Fruit fly (Drosophila melanogaster): ENCODE measurements around the gene Saf6.

Saf6 gene

DNA sequence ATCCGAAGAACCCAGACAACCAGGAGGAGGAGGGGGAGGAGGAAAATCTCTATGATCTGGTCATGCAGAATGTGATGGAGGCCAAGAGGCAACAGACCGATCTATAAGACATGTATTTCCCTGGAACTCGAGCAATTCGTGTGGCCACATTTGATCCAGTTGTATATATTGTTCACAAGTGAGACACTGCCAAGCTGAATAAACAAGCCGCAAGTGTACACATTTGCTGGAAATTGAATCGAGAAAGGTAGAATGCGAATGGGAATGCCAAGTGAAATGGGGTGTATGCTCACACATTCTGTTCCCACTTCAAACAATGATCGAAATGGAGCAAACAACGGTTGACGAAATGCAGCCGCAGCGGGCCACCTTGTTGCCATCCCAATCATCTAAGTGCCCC is 40.3 kb upstream of the Saf6 start (continued):
- 0 out of 3 replicates have a peak, but pooled peaks have one; percentile 50 for TF ChIP-seq otp (GFP tag; IDR thresholded peaks at IDR 0.05)
- peak; percentile 26 for TF ChIP-seq CG12071 (GFP tag; optimal IDR thresholded peaks at IDR 0.05)
- TF ChIP-seq CG11695 (GFP tag; IDR thresholded peaks at IDR 0.05), result no peak
- TF ChIP-seq sens (GFP tag), result peak; percentile 82
- no peak for TF ChIP-seq D (optimal IDR thresholded peaks at IDR 0.05)
- no peak for TF ChIP-seq D (GFP tag; optimal IDR thresholded peaks at IDR 0.05)
- TF ChIP-seq Asciz (GFP tag; optimal IDR thresholded peaks at IDR 0.05), result peak; percentile 47
- TF ChIP-seq CG13894 (tag; optimal IDR thresholded peaks at IDR 0.05), result peak; percentile 5
- TF ChIP-seq zfh1 (GFP tag; IDR thresholded peaks at IDR 0.05), result peak; percentile 37; the same call in 1 of the 3 replicates
- TF ChIP-seq CkIIα-i1 (GFP tag; IDR thresholded peaks at IDR 0.05), result no peak
- peak; percentile 54 for TF ChIP-seq schlank (tag; optimal IDR thresholded peaks at IDR 0.05)
- TF ChIP-seq B-H2 (GFP tag; optimal IDR thresholded peaks at IDR 0.05), result peak; percentile 10
- no peak for TF ChIP-seq B-H1 (GFP tag; IDR thresholded peaks at IDR 0.05)
- 0 out of 2 replicates have a peak, but pooled peaks have one; percentile 15 for TF ChIP-seq CG10321 (GFP tag; IDR thresholded peaks at IDR 0.05)
- TF ChIP-seq CG8290 (GFP tag; optimal IDR thresholded peaks at IDR 0.05), result no peak
- TF ChIP-seq CG8290 (tag; optimal IDR thresholded peaks at IDR 0.05), result peak in 1 of 2 experiments; percentile 68
- TF ChIP-seq CG14014 (GFP tag; IDR thresholded peaks at IDR 0.05), result 0 out of 2 replicates have a peak, but pooled peaks have one; percentile 19
- TF ChIP-seq CG6854 (GFP tag; optimal IDR thresholded peaks at IDR 0.05), result peak; percentile 21
- TF ChIP-seq CG10543 (GFP tag; optimal IDR thresholded peaks at IDR 0.05), result peak; percentile 40
- TF ChIP-seq gcm2 (GFP tag; optimal IDR thresholded peaks at IDR 0.05), result no peak
- no peak for TF ChIP-seq Tbp (GFP tag; optimal IDR thresholded peaks at IDR 0.05)
- TF ChIP-seq ATbp (GFP tag; optimal IDR thresholded peaks at IDR 0.05), result peak; percentile 77
- no peak for TF ChIP-seq Hmx (GFP tag; optimal IDR thresholded peaks at IDR 0.05)
- TF ChIP-seq ssp (GFP tag; IDR thresholded peaks at IDR 0.05), result no peak
- TF ChIP-seq kni (GFP tag; optimal IDR thresholded peaks at IDR 0.05), result peak; percentile 50
- 0 out of 3 replicates have a peak, but pooled peaks have one; percentile 10 for TF ChIP-seq dysf (GFP tag; IDR thresholded peaks at IDR 0.05)
- peak; percentile 21; the same call in 1 of the 2 replicates for TF ChIP-seq CG11696 (GFP tag; IDR thresholded peaks at IDR 0.05)
- TF ChIP-seq CG4707 (GFP tag; optimal IDR thresholded peaks at IDR 0.05), result peak; percentile 45
- TF ChIP-seq Ssrp (tag; optimal IDR thresholded peaks at IDR 0.05), result no peak
- TF ChIP-seq BtbVII (GFP tag; optimal IDR thresholded peaks at IDR 0.05), result peak; percentile 15
- TF ChIP-seq CG13296 (GFP tag; optimal IDR thresholded peaks at IDR 0.05), result peak; percentile 14
- TF ChIP-seq CG2875 (GFP tag; optimal IDR thresholded peaks at IDR 0.05), result peak; percentile 40
- TF ChIP-seq bowl (GFP tag; IDR thresholded peaks at IDR 0.05), result no peak
- peak; percentile 45 for TF ChIP-seq CG3407 (GFP tag; optimal IDR thresholded peaks at IDR 0.05)
- 0 out of 2 replicates have a peak, but pooled peaks have one; percentile 24 for TF ChIP-seq sim (GFP tag; IDR thresholded peaks at IDR 0.05)
- TF ChIP-seq MTF-1 (GFP tag; optimal IDR thresholded peaks at IDR 0.05; ENCODE audit: borderline replicate concordance), result peak; percentile 48
- TF ChIP-seq cato (GFP tag; optimal IDR thresholded peaks at IDR 0.05; ENCODE audit: borderline replicate concordance), result no peak
- TF ChIP-seq gce (GFP tag; IDR thresholded peaks at IDR 0.05), result no peak
- TF ChIP-seq CG14441 (GFP tag; IDR thresholded peaks at IDR 0.05), result no peak
- TF ChIP-seq CG6813 (GFP tag; optimal IDR thresholded peaks at IDR 0.05), result peak; percentile 62
- TF ChIP-seq E2f2 (GFP tag; IDR thresholded peaks at IDR 0.05), result 0 out of 2 replicates have a peak, but pooled peaks have one; percentile 7
- no peak for TF ChIP-seq fd3F (GFP tag; optimal IDR thresholded peaks at IDR 0.05)
- TF ChIP-seq CG6654 (GFP tag; optimal IDR thresholded peaks at IDR 0.05), result no peak
- peak; percentile 16 for TF ChIP-seq Side (GFP tag; optimal IDR thresholded peaks at IDR 0.05)
- TF ChIP-seq lbe (GFP tag; optimal IDR thresholded peaks at IDR 0.05), result peak; percentile 59
- TF ChIP-seq CG33213 (GFP tag; optimal IDR thresholded peaks at IDR 0.05), result peak; percentile 3
- peak; percentile 33 for TF ChIP-seq CG2120 (GFP tag; optimal IDR thresholded peaks at IDR 0.05)
- TF ChIP-seq CG17359 (tag; optimal IDR thresholded peaks at IDR 0.05), result peak; percentile 19
- no peak for TF ChIP-seq CG8765 (GFP tag; IDR thresholded peaks at IDR 0.05)
- TF ChIP-seq CG7987 (GFP tag; optimal IDR thresholded peaks at IDR 0.05), result peak; percentile 33
- TF ChIP-seq Eip74EF (GFP tag; optimal IDR thresholded peaks at IDR 0.05), result no peak
